Worm (Caenorhabditis elegans) whole organism, L4 larva: ENCODE results near the gene plpp-1.3.

Experiments
- ama-1 ChIP-seq: fragments of 150-350 bp; optimal IDR thresholded peaks from 2 replicates; lab custom pipeline; 2014; ENCODE audit warnings: inconsistent platforms, mixed read lengths
- hlh-30 ChIP-seq: sonication (generic microtip); optimal IDR thresholded peaks from 2 replicates; lab custom pipeline; 2017; ENCODE audit warnings: antibody characterized with exemption, mild to moderate bottlenecking, missing genetic modification characterization, missing compliant biosample characterization; ENCODE audit not compliant: insufficient read depth
- mep-1 ChIP-seq: fragments of 150-350 bp; sonication (generic microtip); optimal IDR thresholded peaks from 3 replicates; lab custom pipeline; 2014; ENCODE audit warnings: missing biosample characterization, missing genetic modification characterization
- nhr-6 ChIP-seq: fragments of 150-350 bp; optimal IDR thresholded peaks from 2 replicates; lab custom pipeline; 2014; ENCODE audit warnings: missing biosample characterization, missing genetic modification characterization

DNA sequence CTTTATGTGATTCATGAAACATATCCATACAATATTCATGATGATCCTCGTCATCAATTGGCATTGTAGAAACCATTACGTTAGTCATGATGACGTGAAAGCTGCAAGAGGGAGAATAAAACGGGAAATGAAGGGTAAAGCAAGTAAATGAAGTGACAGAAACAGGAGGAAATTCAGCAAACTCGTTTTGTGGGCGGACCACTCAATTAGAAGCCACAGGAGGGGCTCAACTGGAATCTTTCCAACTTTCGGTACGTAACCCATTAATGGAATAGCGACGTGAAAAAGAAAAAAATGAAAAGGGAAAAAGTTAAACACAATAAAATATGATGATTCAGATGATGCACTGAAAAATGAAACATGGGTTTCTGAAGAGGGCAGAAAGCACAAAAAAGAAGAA is 21.9 kb downstream of the plpp-1.3 start, which contains the start of gene T01C1.4:
- TF ChIP-seq hlh-30 (tag; lab: Kevin White, UChicago): no peak
- no peak for TF ChIP-seq nhr-6 (tag; lab: Kevin White, UChicago)
- TF ChIP-seq ama-1: no peak
- TF ChIP-seq mep-1 (tag; lab: Kevin White, UChicago): no peak
